Worm (Caenorhabditis elegans): ENCODE results near the gene B0432.1.

- TF ChIP-seq nhr-12 (tag; optimal IDR thresholded peaks at IDR 0.05) (no peak), rnt-1 (tag; optimal IDR thresholded peaks at IDR 0.05) (no peak), snpc-4 (tag; optimal IDR thresholded peaks at IDR 0.05) (no peak), unc-62 (GFP tag; optimal IDR thresholded peaks at IDR 0.05) (no peak), unc-130 (tag; optimal IDR thresholded peaks at IDR 0.05) (no peak), nhr-237 (tag; optimal IDR thresholded peaks at IDR 0.05) (no peak), lin-13 (GFP tag; optimal IDR thresholded peaks at IDR 0.05) (no peak), elt-2 (tag; optimal IDR thresholded peaks at IDR 0.05) (no peak), lir-3 (tag; optimal IDR thresholded peaks at IDR 0.05; ENCODE audit: poor library complexity) (no peak), nhr-11 (tag; optimal IDR thresholded peaks at IDR 0.05) (no peak), lin-15B (tag; optimal IDR thresholded peaks at IDR 0.05) (no peak), F16B12.6 (tag; optimal IDR thresholded peaks at IDR 0.05) (no peak), ets-5 (GFP tag; IDR thresholded peaks at IDR 0.05) (no peak), sptf-1 (tag; optimal IDR thresholded peaks at IDR 0.05) (no peak)
These were observed 6.9 kb upstream of the B0432.1 start, which contains the start of gene djr-1.1 for ce11 chrII:290282-290681.

Data from whole organism, L1 larva.